Worm (Caenorhabditis elegans) whole organism, L4 larva: Measurements from ENCODE around the gene F47B8.1.

Experiments used
- D1046.2 ChIP-seq: fragments of 200-800 bp; sonication (Bioruptor generic); IDR thresholded peaks from 2 replicates; pipeline ENCODE4 v1.3.6; 2022; ENCODE audit warnings: missing genetic modification characterization, missing compliant biosample characterization
- F37D6.2 ChIP-seq: sonication (generic microtip); optimal IDR thresholded peaks from 2 replicates; lab custom pipeline; 2016; ENCODE audit warnings: mild to moderate bottlenecking, missing genetic modification characterization, missing compliant biosample characterization
- F49E8.2 ChIP-seq: sonication (generic microtip); optimal IDR thresholded peaks from 2 replicates; lab custom pipeline; 2016; ENCODE audit warnings: missing compliant biosample characterization, mild to moderate bottlenecking, missing genetic modification characterization, borderline replicate concordance
- Y48G9A.11 ChIP-seq: fragments of 200-800 bp; sonication (Bioruptor generic); IDR thresholded peaks from 2 replicates; pipeline ENCODE4 v1.3.6; 2022; ENCODE audit warnings: missing genetic modification reagents, missing genetic modification characterization, missing compliant biosample characterization
- Y75B8A.6 ChIP-seq: fragments of 200-800 bp; sonication (Bioruptor generic); IDR thresholded peaks from 2 replicates; pipeline ENCODE4 v1.3.6; 2022; ENCODE audit warnings: missing genetic modification reagents, missing genetic modification characterization, missing compliant biosample characterization
- ZK546.5 ChIP-seq, 2 experiments: sonication (generic microtip); optimal IDR thresholded peaks; 2 replicates each; lab custom pipeline; 2017; ENCODE audit warnings: missing biosample characterization in 2 of 2, missing genetic modification characterization in 2 of 2
- aha-1 ChIP-seq: fragments of 150-350 bp; peaks from one replicate; lab custom pipeline; 2014; ENCODE audit warnings: missing biosample characterization, missing genetic modification characterization
- arid-1 ChIP-seq: fragments of 200-800 bp; sonication (Bioruptor generic); conservative IDR thresholded peaks from 2 replicates; pipeline ENCODE4 v1.3.6; 2022; ENCODE audit warnings: missing genetic modification reagents, missing genetic modification characterization, missing compliant biosample characterization
- ceh-32 ChIP-seq: sonication (generic microtip); optimal IDR thresholded peaks from 2 replicates; lab custom pipeline; 2016; ENCODE audit warnings: mild to moderate bottlenecking, missing genetic modification characterization, missing compliant biosample characterization; ENCODE audit not compliant: poor library complexity
- cey-2 ChIP-seq: sonication (generic microtip); optimal IDR thresholded peaks from 3 replicates; lab custom pipeline; 2017; ENCODE audit warnings: missing genetic modification characterization, mild to moderate bottlenecking, missing compliant biosample characterization, antibody characterized with exemption, borderline replicate concordance; ENCODE audit not compliant: insufficient read depth
- daf-19 ChIP-seq: fragments of 200-800 bp; sonication (Bioruptor generic); conservative IDR thresholded peaks from 2 replicates; pipeline ENCODE4 v1.3.6; 2022; ENCODE audit warnings: missing genetic modification characterization, missing compliant biosample characterization
- daf-8 ChIP-seq: fragments of 200-800 bp; sonication (Bioruptor generic); IDR thresholded peaks from 2 replicates; pipeline ENCODE4 v1.3.6; 2022; ENCODE audit warnings: missing genetic modification characterization, missing compliant biosample characterization
- dmd-8 ChIP-seq: fragments of 200-800 bp; sonication (Bioruptor generic); IDR thresholded peaks from 2 replicates; pipeline ENCODE4 v1.3.6; 2022; ENCODE audit warnings: missing genetic modification characterization, missing compliant biosample characterization
- dmd-9 ChIP-seq: fragments of 200-800 bp; sonication (Bioruptor generic); IDR thresholded peaks from 2 replicates; pipeline ENCODE4 v1.3.6; 2022; ENCODE audit warnings: missing genetic modification reagents, missing genetic modification characterization, missing compliant biosample characterization
- dpl-1 ChIP-seq: fragments of 150-350 bp; optimal IDR thresholded peaks from 2 replicates; lab custom pipeline; 2014; ENCODE audit warnings: missing biosample characterization, missing genetic modification reagents, missing genetic modification characterization
- duxl-1 ChIP-seq: sonication (generic microtip); optimal IDR thresholded peaks from 2 replicates; lab custom pipeline; 2016; ENCODE audit warnings: mild to moderate bottlenecking, missing genetic modification characterization, moderate library complexity, missing compliant biosample characterization; ENCODE audit not compliant: poor library complexity
- fos-1 ChIP-seq: fragments of 150-350 bp; optimal IDR thresholded peaks from 2 replicates; lab custom pipeline; 2014; ENCODE audit warnings: missing biosample characterization, missing genetic modification characterization
- hlh-11 ChIP-seq: fragments of 200-800 bp; sonication (Bioruptor generic); optimal IDR thresholded peaks from 2 replicates; lab custom pipeline; 2018; ENCODE audit warnings: mild to moderate bottlenecking, missing genetic modification characterization, missing compliant biosample characterization
- lim-7 ChIP-seq: fragments of 200-800 bp; sonication (Bioruptor generic); IDR thresholded peaks from 2 replicates; pipeline ENCODE4 v1.3.6; 2022; ENCODE audit warnings: missing genetic modification characterization, missing compliant biosample characterization
- lin-15B ChIP-seq: fragments of 150-350 bp; sonication (generic microtip); optimal IDR thresholded peaks from 3 replicates; lab custom pipeline; 2014; ENCODE audit warnings: missing biosample characterization, missing genetic modification characterization
- lin-29 ChIP-seq: fragments of 200-800 bp; sonication (Bioruptor generic); IDR thresholded peaks from 2 replicates; pipeline ENCODE4 v1.3.6; 2022; ENCODE audit warnings: missing genetic modification reagents, missing genetic modification characterization, missing compliant biosample characterization
- lir-3 ChIP-seq: sonication (generic microtip); optimal IDR thresholded peaks from 2 replicates; lab custom pipeline; 2016; ENCODE audit warnings: mild to moderate bottlenecking, missing genetic modification characterization, missing compliant biosample characterization
- lsy-2 ChIP-seq, 2 experiments: fragments of 150-350 bp in 1 of 2; sonication (generic microtip) in 1 of 2; optimal IDR thresholded peaks; 2 replicates each; lab custom pipeline; 2014 to 2017; ENCODE audit warnings: missing biosample characterization in 2 of 2, missing genetic modification characterization in 2 of 2
- mdl-1 ChIP-seq, 2 experiments: fragments of 150-350 bp in 1 of 2; sonication (generic microtip) in 1 of 2; optimal IDR thresholded peaks; 2 replicates each; lab custom pipeline; 2014 to 2017; ENCODE audit warnings: missing biosample characterization in 2 of 2, missing genetic modification characterization in 2 of 2
- nhr-11 ChIP-seq: fragments of 150-350 bp; optimal IDR thresholded peaks from 2 replicates; lab custom pipeline; 2014; ENCODE audit warnings: missing biosample characterization, missing genetic modification characterization
- nhr-111 ChIP-seq: fragments of 200-800 bp; sonication (Bioruptor generic); optimal IDR thresholded peaks from 2 replicates; lab custom pipeline; 2018; ENCODE audit warnings: mild to moderate bottlenecking, missing genetic modification characterization, missing compliant biosample characterization
- nhr-28 ChIP-seq: fragments of 150-350 bp; optimal IDR thresholded peaks from 2 replicates; lab custom pipeline; 2014; ENCODE audit warnings: missing biosample characterization, missing genetic modification characterization
- nhr-41 ChIP-seq: fragments of 200-800 bp; sonication (Bioruptor generic); IDR thresholded peaks from 2 replicates; pipeline ENCODE4 v1.3.6; 2022; ENCODE audit warnings: missing genetic modification reagents, missing genetic modification characterization, missing compliant biosample characterization
- nhr-42 ChIP-seq: fragments of 200-800 bp; sonication (Bioruptor generic); IDR thresholded peaks from 2 replicates; pipeline ENCODE4 v1.3.6; 2022; ENCODE audit warnings: missing genetic modification characterization, missing compliant biosample characterization
- nhr-48 ChIP-seq: sonication (generic microtip); optimal IDR thresholded peaks from 2 replicates; lab custom pipeline; 2016; ENCODE audit warnings: mild to moderate bottlenecking, missing genetic modification characterization, missing compliant biosample characterization
- nhr-77 ChIP-seq: fragments of 150-350 bp; optimal IDR thresholded peaks from 2 replicates; lab custom pipeline; 2014; ENCODE audit warnings: missing biosample characterization, missing genetic modification characterization
- php-3 ChIP-seq: fragments of 200-800 bp; sonication (Bioruptor generic); IDR thresholded peaks from 2 replicates; pipeline ENCODE4 v1.3.6; 2022; ENCODE audit warnings: missing genetic modification reagents, missing genetic modification characterization, missing compliant biosample characterization
- pqm-1 ChIP-seq: sonication (generic microtip); optimal IDR thresholded peaks from 2 replicates; lab custom pipeline; 2017; ENCODE audit warnings: missing biosample characterization, missing genetic modification characterization
- sdz-12 ChIP-seq: fragments of 200-800 bp; sonication (Bioruptor generic); optimal IDR thresholded peaks from 2 replicates; lab custom pipeline; 2018; ENCODE audit warnings: mild to moderate bottlenecking, missing genetic modification characterization, missing compliant biosample characterization
- skn-1 ChIP-seq: fragments of 150-350 bp; optimal IDR thresholded peaks from 2 replicates; lab custom pipeline; 2014; ENCODE audit warnings: missing biosample characterization, missing genetic modification characterization
- snpc-1.2 ChIP-seq: fragments of 200-800 bp; sonication (Bioruptor generic); IDR thresholded peaks from 2 replicates; pipeline ENCODE4 v1.3.6; 2022; ENCODE audit warnings: missing genetic modification reagents, missing genetic modification characterization, missing compliant biosample characterization
- snpc-4 ChIP-seq: fragments of 150-350 bp; optimal IDR thresholded peaks from 2 replicates; lab custom pipeline; 2014; ENCODE audit warnings: missing biosample characterization, missing genetic modification characterization
- tra-1 ChIP-seq: fragments of 200-800 bp; sonication (Bioruptor generic); IDR thresholded peaks from 2 replicates; pipeline ENCODE4 v1.3.6; 2022; ENCODE audit warnings: missing genetic modification reagents, missing genetic modification characterization, missing compliant biosample characterization
- unc-39 ChIP-seq: sonication (generic microtip); optimal IDR thresholded peaks from 2 replicates; lab custom pipeline; 2017; ENCODE audit warnings: missing biosample characterization, missing genetic modification characterization
- unc-62 ChIP-seq, 3 experiments: fragments of 150-350 bp in 1 of 3; sonication (generic microtip); optimal IDR thresholded peaks in 2 of 3; peaks in 1 of 3; 1 replicate in 1 of 3; 2 replicates in 2 of 3; lab custom pipeline; 2014 to 2017; ENCODE audit warnings: missing biosample characterization in 3 of 3, missing genetic modification characterization in 3 of 3, missing genetic modification reagents in 3 of 3, missing genotype in 1 of 3
- zip-11 ChIP-seq: fragments of 200-800 bp; sonication (Bioruptor generic); IDR thresholded peaks from 2 replicates; pipeline ENCODE4 v1.3.6; 2022; ENCODE audit warnings: missing genetic modification characterization, missing compliant biosample characterization
- zip-2 ChIP-seq: fragments of 150-350 bp; optimal IDR thresholded peaks from 2 replicates; lab custom pipeline; 2014; ENCODE audit warnings: missing biosample characterization, missing genetic modification characterization
- ztf-7 ChIP-seq: fragments of 150-350 bp; optimal IDR thresholded peaks from 2 replicates; lab custom pipeline; 2014; ENCODE audit warnings: missing biosample characterization, missing genetic modification characterization

Gene F47B8.1

DNA sequence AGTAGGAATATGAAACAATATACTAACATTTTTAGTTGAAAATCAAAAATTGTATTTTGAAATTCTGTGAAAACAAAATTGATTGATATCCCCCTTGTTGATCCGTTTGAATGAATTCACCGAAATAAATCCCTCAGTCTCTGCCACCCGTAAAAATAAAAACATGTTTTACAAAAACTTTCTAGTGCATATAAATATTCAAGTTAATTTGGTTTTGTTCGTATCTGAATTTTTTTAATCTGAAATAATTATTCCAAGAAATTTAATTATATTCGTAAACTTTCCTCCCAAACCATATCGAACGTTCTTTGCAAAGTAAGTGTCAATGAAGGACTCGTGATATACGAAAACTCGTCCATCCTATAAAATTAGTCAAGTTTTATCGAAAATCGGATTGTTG lies 41.1 kb downstream of the F47B8.1 start, which contains the start of gene F40G12.6 (continued):
- no peak for TF ChIP-seq ceh-32 (tag; lab: Kevin White, UChicago)
- no peak for TF ChIP-seq lim-7 (GFP tag; lab: Robert Waterston, UW)
- TF ChIP-seq mdl-1 (tag; optimal IDR thresholded peaks at IDR 0.05; lab: Kevin White, UChicago) = no peak
- no peak for TF ChIP-seq F37D6.2 (tag; lab: Kevin White, UChicago)
- TF ChIP-seq nhr-111 = no peak

DNA sequence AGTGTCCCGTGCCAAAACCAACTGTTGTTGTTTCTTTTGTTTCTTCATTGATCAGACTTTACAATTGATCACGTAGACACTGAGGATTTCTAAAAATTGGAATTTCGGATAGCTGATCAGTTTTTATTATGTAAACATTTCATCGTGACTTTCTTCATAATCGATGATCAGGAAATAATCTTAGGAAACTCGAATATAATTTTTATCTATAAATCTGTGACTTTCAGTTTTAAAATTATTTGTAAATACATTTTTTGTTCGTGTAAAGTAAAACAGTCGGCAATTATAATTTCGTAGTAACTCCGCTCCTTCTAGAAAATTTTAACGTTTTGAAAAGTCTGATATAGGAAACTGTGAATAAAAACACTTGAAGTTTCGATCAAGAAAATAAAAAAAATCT lies 43.4 kb downstream of the F47B8.1 start, which contains the start of gene F40G12.5:
F40G12.5 (minus strand) TSS at position 101 of the 400 bp plus-strand sequence.
- TF ChIP-seq fos-1 (tag; lab: Kevin White, UChicago) (no peak), lin-29 (GFP tag; lab: Robert Waterston, UW) (no peak), unc-62 (GFP tag; optimal IDR thresholded peaks at IDR 0.05 in 1 of 2; lab: Kevin White, UChicago) (peak in 1 of 2 experiments; percentile 16), unc-62 (tag; optimal IDR thresholded peaks at IDR 0.05; lab: Kevin White, UChicago) (no peak)

ce11 chrV:14268616-14269015 lies 45.5 kb downstream of the F47B8.1 start, which contains the start of gene F40G12.4:
Gene F40G12.4, minus strand, starts transcription at chrV:14268716.
- no peak for TF ChIP-seq F49E8.2 (tag; lab: Kevin White, UChicago)
- TF ChIP-seq Y75B8A.6 (GFP tag; lab: Robert Waterston, UW) = no peak
- no peak for TF ChIP-seq snpc-4 (tag; lab: Kevin White, UChicago)
- no peak for TF ChIP-seq nhr-48 (tag; lab: Kevin White, UChicago)
- TF ChIP-seq ceh-32 (tag; lab: Kevin White, UChicago) = no peak
- no peak for TF ChIP-seq ztf-7
- TF ChIP-seq lim-7 (GFP tag; lab: Robert Waterston, UW) = no peak
- TF ChIP-seq nhr-111 = no peak

DNA sequence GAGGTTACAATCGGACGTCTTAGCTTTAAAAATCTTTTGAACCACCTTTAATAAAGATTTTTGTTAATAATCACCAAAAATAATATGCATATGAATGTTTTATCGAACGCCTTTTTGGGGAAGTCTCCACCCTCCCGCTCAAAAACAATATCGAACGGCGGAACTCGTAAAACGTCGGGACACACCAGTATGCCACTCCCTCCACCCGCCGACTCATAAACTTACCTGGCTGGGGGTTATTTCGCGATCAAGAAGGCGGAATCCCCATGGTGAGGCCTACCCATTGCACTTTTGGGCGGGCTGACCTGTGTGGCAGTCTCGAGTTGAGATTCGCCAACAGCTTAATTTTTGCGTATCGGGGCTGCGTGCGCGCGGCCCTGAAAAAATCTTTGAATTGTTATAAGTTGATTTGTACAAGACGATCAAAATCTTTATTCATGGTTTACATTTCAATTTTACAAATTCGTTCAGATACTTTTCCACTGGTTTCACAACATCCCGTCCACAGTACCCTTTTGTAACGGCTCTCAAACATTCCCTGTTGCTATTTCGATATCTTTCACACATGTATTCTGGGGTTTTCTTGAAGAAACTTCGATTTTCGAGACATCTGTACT lies 46.7 kb downstream of the F47B8.1 start:
- peak; percentile 82 for TF ChIP-seq snpc-1.2 (GFP tag; lab: Robert Waterston, UW)
- TF ChIP-seq Y48G9A.11 = peak; percentile 74; the same call in 1 of the 2 replicates
- TF ChIP-seq lin-15B (tag; lab: Kevin White, UChicago) = no peak
- TF ChIP-seq aha-1 = no peak
- no peak for TF ChIP-seq nhr-28 (tag; lab: Kevin White, UChicago)
- no peak for TF ChIP-seq daf-8 (GFP tag; lab: Robert Waterston, UW)
- TF ChIP-seq zip-2 (tag; lab: Kevin White, UChicago) = no peak
- no peak for TF ChIP-seq sdz-12 (GFP tag; lab: Kevin White, UChicago)
- TF ChIP-seq nhr-77 (tag; lab: Kevin White, UChicago) = no peak
- no peak for TF ChIP-seq hlh-11 (tag; lab: Kevin White, UChicago)
- no peak for TF ChIP-seq daf-19 (GFP tag; lab: Robert Waterston, UW)
- no peak for TF ChIP-seq skn-1 (tag; lab: Kevin White, UChicago)
- no peak for TF ChIP-seq tra-1
- TF ChIP-seq duxl-1 (tag; lab: Kevin White, UChicago) = no peak
- TF ChIP-seq nhr-41 (GFP tag; lab: Robert Waterston, UW) = no peak
- peak; percentile 28 for TF ChIP-seq F49E8.2 (tag; lab: Kevin White, UChicago)
- no peak for TF ChIP-seq D1046.2 (GFP tag; lab: Robert Waterston, UW)
- TF ChIP-seq ceh-32 (tag; lab: Kevin White, UChicago) = no peak
- TF ChIP-seq zip-11 (GFP tag; lab: Robert Waterston, UW) = no peak
- TF ChIP-seq ztf-7 = no peak
- TF ChIP-seq lsy-2 (tag; optimal IDR thresholded peaks at IDR 0.05; lab: Kevin White, UChicago) = no peak
- no peak for TF ChIP-seq pqm-1
- no peak for TF ChIP-seq nhr-42 (GFP tag; lab: Robert Waterston, UW)
- no peak for TF ChIP-seq dmd-9
- TF ChIP-seq dpl-1 (GFP tag; lab: Kevin White, UChicago) = no peak
- TF ChIP-seq cey-2 (tag; lab: Kevin White, UChicago) = no peak
- 0 out of 2 replicates have a peak, but pooled peaks have one; percentile 9 for TF ChIP-seq arid-1
- no peak for TF ChIP-seq nhr-11 (tag; lab: Kevin White, UChicago)
- no peak for TF ChIP-seq dmd-8 (GFP tag; lab: Robert Waterston, UW)
- TF ChIP-seq lir-3 (tag; lab: Kevin White, UChicago) = no peak
- TF ChIP-seq ZK546.5 (tag; optimal IDR thresholded peaks at IDR 0.05; lab: Kevin White, UChicago) = no peak
- TF ChIP-seq unc-39 (tag; lab: Kevin White, UChicago) = no peak
- no peak for TF ChIP-seq php-3
